Worm (Caenorhabditis elegans) whole organism, midembryonic: ENCODE data around the gene F32G8.2.

ENCODE experiments used
- T22C8.4 ChIP-seq: fragments of 200-800 bp; sonication (Bioruptor generic); IDR thresholded peaks from 2 replicates; pipeline ENCODE4 v1.3.6; 2022; ENCODE audit warnings: missing genetic modification characterization, missing compliant biosample characterization
- cog-1 ChIP-seq: sonication (generic microtip); optimal IDR thresholded peaks from 2 replicates; lab custom pipeline; 2016; ENCODE audit warnings: missing genetic modification characterization, missing compliant biosample characterization
- flt-1 ChIP-seq: fragments of 200-800 bp; sonication (Bioruptor generic); IDR thresholded peaks from 2 replicates; pipeline ENCODE4 v1.3.6; 2022; ENCODE audit warnings: missing genetic modification characterization, missing compliant biosample characterization
- klf-2 ChIP-seq: fragments of 200-800 bp; sonication (Bioruptor generic); conservative IDR thresholded peaks from 2 replicates; pipeline ENCODE4 v1.3.6; 2022; ENCODE audit warnings: missing genetic modification reagents, missing genetic modification characterization, missing compliant biosample characterization
- ref-1 ChIP-seq: fragments of 200-800 bp; sonication (Bioruptor generic); conservative IDR thresholded peaks from 2 replicates; pipeline ENCODE4 v1.3.6; 2022; ENCODE audit warnings: missing genetic modification reagents, missing genetic modification characterization, missing compliant biosample characterization
- ztf-23 ChIP-seq: fragments of 200-800 bp; sonication (Bioruptor generic); IDR thresholded peaks from 2 replicates; pipeline ENCODE4 v1.3.6; 2022; ENCODE audit warnings: missing genetic modification reagents, missing genetic modification characterization, missing compliant biosample characterization
- ztf-29 ChIP-seq: fragments of 200-800 bp; sonication (Bioruptor generic); IDR thresholded peaks from 2 replicates; pipeline ENCODE4 v1.3.6; 2022; ENCODE audit warnings: missing genetic modification reagents, missing genetic modification characterization, missing compliant biosample characterization

ce11 chrV:10546749-10547148 lies 3.1 kb upstream of the F32G8.2 start, which contains the start of gene F25D1.5:
- TF ChIP-seq flt-1 (GFP tag; lab: Robert Waterston, UW): no peak
- TF ChIP-seq ztf-29 (GFP tag; lab: Robert Waterston, UW): no peak
- no peak for TF ChIP-seq T22C8.4
- no peak for TF ChIP-seq ref-1 (GFP tag; lab: Robert Waterston, UW)
- TF ChIP-seq klf-2 (GFP tag; lab: Robert Waterston, UW): no peak
- TF ChIP-seq ztf-23 (GFP tag; lab: Robert Waterston, UW): no peak
- no peak for TF ChIP-seq cog-1
